Worm (Caenorhabditis elegans) whole organism, young adult: ENCODE results near the gene fipr-17.

Source experiments
- F22D6.2 ChIP-seq: sonication (generic microtip); optimal IDR thresholded peaks from 2 replicates; lab custom pipeline; 2016; ENCODE audit warnings: mild to moderate bottlenecking, missing genetic modification characterization, missing compliant biosample characterization
- Y67H2A.10 ChIP-seq: fragments of 200-800 bp; sonication (Bioruptor generic); conservative IDR thresholded peaks from 2 replicates; pipeline ENCODE4 v1.3.6; 2022; ENCODE audit warnings: missing genetic modification reagents, missing genetic modification characterization, missing compliant biosample characterization
- hrde-1 ChIP-seq: sonication (generic microtip); optimal IDR thresholded peaks from 2 replicates; lab custom pipeline; 2016; ENCODE audit warnings: missing genetic modification characterization, mild to moderate bottlenecking, missing compliant biosample characterization, moderate library complexity, missing genotype, missing genetic modification reagents, borderline replicate concordance
- lin-26 ChIP-seq: fragments of 200-800 bp; sonication (Bioruptor generic); IDR thresholded peaks from 2 replicates; pipeline ENCODE4 v1.3.6; 2022; ENCODE audit warnings: missing genetic modification reagents, missing genetic modification characterization, missing compliant biosample characterization
- lir-1 ChIP-seq: fragments of 200-800 bp; sonication (Bioruptor generic); conservative IDR thresholded peaks from 2 replicates; pipeline ENCODE4 v1.3.6; 2022; ENCODE audit warnings: missing genetic modification reagents, missing genetic modification characterization, missing compliant biosample characterization
- mcd-1 ChIP-seq: fragments of 200-800 bp; sonication (Bioruptor generic); IDR thresholded peaks from 2 replicates; pipeline ENCODE4 v1.3.6; 2022; ENCODE audit warnings: missing genetic modification reagents, missing genetic modification characterization, missing compliant biosample characterization
- nhr-90 ChIP-seq: sonication (generic microtip); optimal IDR thresholded peaks from 2 replicates; lab custom pipeline; 2016; ENCODE audit warnings: missing genotype, mild to moderate bottlenecking, missing genetic modification characterization, missing compliant biosample characterization
- pha-4 ChIP-seq: fragments of 150-350 bp; sonication (generic microtip); optimal IDR thresholded peaks from 2 replicates; lab custom pipeline; 2014; ENCODE audit warnings: missing biosample characterization, missing genetic modification reagents, missing genetic modification characterization
- sea-2 ChIP-seq: fragments of 200-800 bp; sonication (Bioruptor generic); IDR thresholded peaks from 2 replicates; pipeline ENCODE4 v1.3.6; 2022; ENCODE audit warnings: missing genetic modification characterization, missing compliant biosample characterization
- unc-62 ChIP-seq: fragments of 150-350 bp; optimal IDR thresholded peaks from 2 replicates; lab custom pipeline; 2014; ENCODE audit warnings: missing biosample characterization, missing genetic modification reagents, missing genetic modification characterization
- ztf-18 ChIP-seq: sonication (generic microtip); optimal IDR thresholded peaks from 2 replicates; lab custom pipeline; 2016; ENCODE audit warnings: missing genotype, mild to moderate bottlenecking, missing genetic modification characterization, missing compliant biosample characterization
- ztf-26 ChIP-seq: sonication (generic microtip); optimal IDR thresholded peaks from 2 replicates; lab custom pipeline; 2017; ENCODE audit warnings: missing genetic modification characterization, missing compliant biosample characterization

ce11 chrIII:10967010-10967409 lies 40.4 kb downstream of the fipr-17 start, which contains the start of gene W05B2.2:
- TF ChIP-seq sea-2 (GFP tag; lab: Robert Waterston, UW) (no peak), nhr-90 (no peak), unc-62 (GFP tag; lab: Kevin White, UChicago) (no peak), hrde-1 (tag; lab: Kevin White, UChicago) (no peak), Y67H2A.10 (GFP tag; lab: Robert Waterston, UW) (no peak), ztf-26 (tag; lab: Kevin White, UChicago) (no peak), lir-1 (no peak), lin-26 (no peak), pha-4 (tag; lab: Kevin White, UChicago) (no peak), ztf-18 (tag; lab: Kevin White, UChicago) (no peak), F22D6.2 (tag; lab: Kevin White, UChicago) (no peak), mcd-1 (GFP tag; lab: Robert Waterston, UW) (no peak)
